Worm (Caenorhabditis elegans) whole organism, mixed stage, embryonic: ENCODE results near the gene C54C6.4.

Experiments used
- M03D4.4 ChIP-seq: sonication (generic microtip); optimal IDR thresholded peaks from 2 replicates; lab custom pipeline; 2017; ENCODE audit warnings: mild to moderate bottlenecking, missing genetic modification characterization, missing compliant biosample characterization
- bed-3 ChIP-seq: fragments of 200-800 bp; sonication (Bioruptor generic); optimal IDR thresholded peaks from 3 replicates; lab custom pipeline; 2018; ENCODE audit warnings: mild to moderate bottlenecking, missing genetic modification characterization, moderate library complexity, missing compliant biosample characterization
- blmp-1 ChIP-seq: fragments of 150-350 bp; optimal IDR thresholded peaks from 2 replicates; lab custom pipeline; 2014; ENCODE audit warnings: missing biosample characterization, missing genetic modification characterization
- ceh-39 ChIP-seq: fragments of 150-350 bp; optimal IDR thresholded peaks from 2 replicates; lab custom pipeline; 2014; ENCODE audit warnings: missing biosample characterization, missing genetic modification characterization
- ceh-43 ChIP-seq: fragments of 200-800 bp; sonication (Bioruptor generic); optimal IDR thresholded peaks from 2 replicates; lab custom pipeline; 2018; ENCODE audit warnings: mild to moderate bottlenecking, missing genetic modification characterization, moderate library complexity, missing compliant biosample characterization
- ceh-83 ChIP-seq: fragments of 200-800 bp; sonication (Bioruptor generic); optimal IDR thresholded peaks from 2 replicates; lab custom pipeline; 2018; ENCODE audit warnings: mild to moderate bottlenecking, missing genetic modification characterization, missing compliant biosample characterization
- ces-1 ChIP-seq: fragments of 150-350 bp; optimal IDR thresholded peaks from 2 replicates; lab custom pipeline; 2014; ENCODE audit warnings: missing biosample characterization, missing genetic modification reagents, missing genetic modification characterization
- cnd-1 ChIP-seq: fragments of 200-800 bp; sonication (Bioruptor generic); optimal IDR thresholded peaks from 2 replicates; lab custom pipeline; 2018; ENCODE audit warnings: mild to moderate bottlenecking, missing genetic modification characterization, missing compliant biosample characterization
- drap-1 ChIP-seq: fragments of 200-800 bp; sonication (Bioruptor generic); optimal IDR thresholded peaks from 3 replicates; lab custom pipeline; 2018; ENCODE audit warnings: mild to moderate bottlenecking, missing genetic modification characterization, missing compliant biosample characterization
- elt-3 ChIP-seq: fragments of 150-350 bp; optimal IDR thresholded peaks from 2 replicates; lab custom pipeline; 2014; ENCODE audit warnings: missing biosample characterization, missing genetic modification characterization
- ham-2 ChIP-seq: fragments of 200-800 bp; sonication (Bioruptor generic); optimal IDR thresholded peaks from 2 replicates; lab custom pipeline; 2018; ENCODE audit warnings: mild to moderate bottlenecking, missing genetic modification characterization, missing compliant biosample characterization
- hlh-1 ChIP-seq: fragments of 150-350 bp; optimal IDR thresholded peaks from 2 replicates; lab custom pipeline; 2014; ENCODE audit warnings: missing biosample characterization, missing genetic modification reagents, missing genetic modification characterization
- lin-13 ChIP-seq: fragments of 150-350 bp; optimal IDR thresholded peaks from 2 replicates; lab custom pipeline; 2014; ENCODE audit warnings: missing biosample characterization, missing genetic modification characterization
- lin-32 ChIP-seq: fragments of 200-800 bp; sonication (Bioruptor generic); optimal IDR thresholded peaks from 2 replicates; lab custom pipeline; 2018; ENCODE audit warnings: mild to moderate bottlenecking, missing genetic modification characterization, missing compliant biosample characterization
- lsy-2 ChIP-seq: fragments of 150-350 bp; optimal IDR thresholded peaks from 2 replicates; lab custom pipeline; 2014; ENCODE audit warnings: missing biosample characterization, missing genetic modification characterization
- mep-1 ChIP-seq: fragments of 150-350 bp; optimal IDR thresholded peaks from 2 replicates; lab custom pipeline; 2017; ENCODE audit warnings: missing biosample characterization, missing genetic modification reagents, missing genetic modification characterization, inconsistent platforms
- mls-2 ChIP-seq: sonication (generic microtip); optimal IDR thresholded peaks from 2 replicates; lab custom pipeline; 2016; ENCODE audit warnings: mild to moderate bottlenecking, missing genetic modification characterization, moderate library complexity, missing compliant biosample characterization
- nhr-12 ChIP-seq: fragments of 150-350 bp; optimal IDR thresholded peaks from 2 replicates; lab custom pipeline; 2014; ENCODE audit warnings: missing biosample characterization, missing genetic modification characterization
- nhr-2 ChIP-seq: fragments of 150-350 bp; optimal IDR thresholded peaks from 2 replicates; lab custom pipeline; 2014; ENCODE audit warnings: missing biosample characterization, missing genetic modification characterization
- nhr-237 ChIP-seq: fragments of 150-350 bp; optimal IDR thresholded peaks from 2 replicates; lab custom pipeline; 2014; ENCODE audit warnings: missing biosample characterization, missing genetic modification characterization
- nhr-28 ChIP-seq: fragments of 150-350 bp; optimal IDR thresholded peaks from 2 replicates; lab custom pipeline; 2014; ENCODE audit warnings: missing biosample characterization, missing genetic modification characterization
- nhr-76 ChIP-seq: sonication (generic microtip); optimal IDR thresholded peaks from 2 replicates; lab custom pipeline; 2017; ENCODE audit warnings: missing biosample characterization, missing genetic modification characterization
- sem-2 ChIP-seq: fragments of 200-800 bp; sonication (Bioruptor generic); optimal IDR thresholded peaks from 2 replicates; lab custom pipeline; 2018; ENCODE audit warnings: mild to moderate bottlenecking, missing genetic modification characterization, missing compliant biosample characterization
- snpc-4 ChIP-seq: fragments of 150-350 bp; optimal IDR thresholded peaks from 2 replicates; lab custom pipeline; 2014; ENCODE audit warnings: missing biosample characterization, missing genetic modification characterization
- sptf-1 ChIP-seq: sonication (generic microtip); optimal IDR thresholded peaks from 2 replicates; lab custom pipeline; 2017; ENCODE audit warnings: mild to moderate bottlenecking, missing genetic modification characterization, moderate library complexity, missing compliant biosample characterization
- tbx-8 ChIP-seq: fragments of 200-800 bp; sonication (Bioruptor generic); optimal IDR thresholded peaks from 2 replicates; lab custom pipeline; 2018; ENCODE audit warnings: mild to moderate bottlenecking, missing genetic modification characterization, moderate library complexity, missing compliant biosample characterization
- unc-62 ChIP-seq: fragments of 150-350 bp; optimal IDR thresholded peaks from 2 replicates; lab custom pipeline; 2014; ENCODE audit warnings: missing biosample characterization, missing genetic modification reagents, missing genetic modification characterization
- zip-8 ChIP-seq: fragments of 150-350 bp; optimal IDR thresholded peaks from 2 replicates; lab custom pipeline; 2014; ENCODE audit warnings: missing biosample characterization, missing genetic modification characterization
- ztf-11 ChIP-seq: fragments of 150-350 bp; optimal IDR thresholded peaks from 2 replicates; lab custom pipeline; 2014; ENCODE audit warnings: missing biosample characterization, missing genetic modification characterization

Gene C54C6.4

DNA sequence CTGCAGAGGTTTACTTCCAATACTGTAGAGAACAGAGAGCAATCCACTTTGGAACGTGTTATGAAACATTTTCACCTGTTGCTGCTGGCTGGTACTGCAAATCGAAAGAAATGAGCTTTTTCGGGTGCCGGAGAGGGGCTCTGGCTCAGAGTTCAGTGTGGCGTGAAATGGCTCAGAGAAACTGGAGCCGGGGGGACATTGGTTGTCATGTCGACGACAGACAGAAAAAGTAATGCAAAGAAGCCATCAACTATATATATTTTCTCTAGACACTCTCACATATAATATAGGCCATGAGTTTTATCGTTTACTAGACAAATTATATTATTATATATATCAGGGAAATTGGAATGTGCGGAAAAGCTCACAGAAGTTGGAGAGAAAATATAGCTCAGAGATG, 16.0 kb upstream of the C54C6.4 start, which contains the start of gene cfap-20:
TSS of gene cfap-20 (minus strand) at position 101 of the 400 bp plus-strand sequence.
- TF ChIP-seq blmp-1 (tag; lab: Kevin White, UChicago) (no peak), ham-2 (GFP tag; lab: Kevin White, UChicago) (no peak), nhr-237 (tag; lab: Kevin White, UChicago) (no peak), nhr-12 (tag; lab: Kevin White, UChicago) (no peak), ztf-11 (tag; lab: Kevin White, UChicago) (no peak), ceh-39 (tag; lab: Kevin White, UChicago) (no peak), snpc-4 (tag; lab: Kevin White, UChicago) (no peak), ceh-83 (no peak), mep-1 (no peak), ceh-43 (GFP tag; lab: Kevin White, UChicago) (no peak), nhr-28 (no peak), elt-3 (tag; lab: Kevin White, UChicago) (no peak), nhr-76 (tag; lab: Kevin White, UChicago) (no peak)

DNA sequence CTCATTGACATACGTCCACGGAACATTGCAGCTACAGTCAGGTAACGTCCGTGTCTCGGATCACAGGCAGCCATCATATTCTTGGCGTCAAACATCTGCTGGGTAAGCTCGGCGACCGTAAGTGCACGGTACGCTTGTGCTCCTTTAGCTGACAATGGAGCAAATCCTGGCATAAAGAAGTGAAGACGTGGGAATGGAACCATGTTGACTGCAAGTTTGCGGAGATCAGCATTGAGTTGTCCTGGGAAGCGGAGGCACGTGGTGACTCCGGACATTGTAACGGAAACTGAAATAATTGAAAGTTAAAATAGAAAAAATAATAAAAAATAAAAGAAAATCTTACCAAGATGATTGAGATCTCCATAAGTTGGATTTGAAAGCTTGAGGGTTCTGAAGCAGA, 13.9 kb upstream of the C54C6.4 start:
- TF ChIP-seq snpc-4 (tag; lab: Kevin White, UChicago) (no peak), mep-1 (no peak), nhr-2 (tag; lab: Kevin White, UChicago) (no peak), ham-2 (GFP tag; lab: Kevin White, UChicago) (no peak), unc-62 (no peak), bed-3 (GFP tag; lab: Kevin White, UChicago) (no peak), mls-2 (tag; lab: Kevin White, UChicago) (no peak)

DNA sequence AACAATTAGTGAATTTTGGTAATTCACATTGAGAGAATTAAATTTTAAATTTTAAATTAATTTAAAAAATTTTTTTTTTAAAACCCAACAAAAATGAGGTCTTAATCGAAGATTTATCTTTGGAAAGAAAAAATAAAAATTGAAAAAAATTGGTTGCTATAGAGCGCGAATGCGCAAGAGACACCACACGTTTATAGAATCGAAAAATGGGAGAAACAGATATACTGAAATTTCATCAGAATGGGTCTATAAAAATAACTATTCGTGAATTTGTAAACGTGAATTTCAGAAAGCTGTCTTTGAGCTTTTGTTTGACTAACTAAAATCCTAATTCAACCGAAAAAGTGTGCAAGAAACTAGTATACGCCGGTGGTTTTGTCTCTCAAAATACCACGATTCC, 13.0 kb upstream of the C54C6.4 start:
- peak; percentile 52 for TF ChIP-seq sptf-1 (tag; lab: Kevin White, UChicago)
- peak; percentile 22 for TF ChIP-seq ceh-39 (tag; lab: Kevin White, UChicago)
- TF ChIP-seq lsy-2 (tag; lab: Kevin White, UChicago), result peak; percentile 64
- TF ChIP-seq snpc-4 (tag; lab: Kevin White, UChicago), result no peak
- no peak for TF ChIP-seq lin-32
- TF ChIP-seq tbx-8 (GFP tag; lab: Kevin White, UChicago), result peak; percentile 56
- TF ChIP-seq mls-2 (tag; lab: Kevin White, UChicago), result no peak
- no peak for TF ChIP-seq cnd-1 (tag; lab: Kevin White, UChicago)
- peak; percentile 10 for TF ChIP-seq nhr-2 (tag; lab: Kevin White, UChicago)
- TF ChIP-seq nhr-28, result no peak
- peak; percentile 56 for TF ChIP-seq nhr-237 (tag; lab: Kevin White, UChicago)
- TF ChIP-seq mep-1, result peak; percentile 6

DNA sequence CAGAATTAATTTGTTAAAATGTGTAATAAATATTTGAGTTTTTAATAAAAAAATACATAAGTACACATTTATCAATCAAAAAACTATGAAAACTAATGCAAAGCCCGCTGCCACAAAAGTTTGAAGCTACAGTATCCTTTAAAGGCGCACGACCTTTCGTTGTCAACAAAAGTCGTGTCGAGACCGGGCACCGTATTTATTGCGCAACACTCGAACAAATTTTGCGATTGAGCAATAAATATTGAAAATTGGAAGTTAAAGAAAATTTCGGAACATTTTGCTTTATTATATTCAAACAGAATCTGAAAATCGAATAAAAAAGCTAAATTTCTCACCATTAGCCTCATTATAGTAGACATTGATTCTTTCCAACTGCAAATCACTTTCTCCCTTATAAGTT, 12.4 kb upstream of the C54C6.4 start:
- peak; percentile 92 for TF ChIP-seq zip-8 (tag; lab: Kevin White, UChicago)
- no peak for TF ChIP-seq ceh-43 (GFP tag; lab: Kevin White, UChicago)

DNA sequence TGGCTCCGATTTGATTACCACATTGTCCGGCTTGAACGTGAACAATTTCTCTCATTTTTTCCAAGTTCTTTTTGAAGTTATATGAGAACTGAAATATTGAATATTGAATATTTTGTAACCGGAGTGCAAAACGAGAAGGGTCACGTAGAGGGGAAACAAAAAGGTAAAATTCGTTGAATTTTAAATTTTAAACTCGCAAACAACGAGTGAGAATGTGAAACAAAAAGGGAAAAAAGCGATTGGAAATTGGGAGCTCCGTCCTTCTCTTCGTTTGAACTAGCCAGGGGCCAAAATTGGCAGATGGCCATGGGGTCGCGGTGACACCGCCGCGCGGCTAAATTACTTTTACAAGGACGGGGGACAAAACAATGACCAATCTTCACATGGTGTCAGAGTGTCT, 11.9 kb upstream of the C54C6.4 start, which contains the start of gene ben-1:
TSS of gene ben-1 (minus strand) at position 101 of the 400 bp plus-strand sequence.
- TF ChIP-seq cnd-1 (tag; lab: Kevin White, UChicago) (no peak), nhr-12 (tag; lab: Kevin White, UChicago) (no peak), ces-1 (GFP tag; lab: Kevin White, UChicago) (no peak), M03D4.4 (tag; lab: Kevin White, UChicago) (no peak), sem-2 (GFP tag; lab: Kevin White, UChicago) (no peak), lin-32 (no peak), nhr-237 (tag; lab: Kevin White, UChicago) (no peak), drap-1 (no peak), lsy-2 (tag; lab: Kevin White, UChicago) (no peak)
- TF ChIP-seq, all 35 proteins: peak for 0

DNA sequence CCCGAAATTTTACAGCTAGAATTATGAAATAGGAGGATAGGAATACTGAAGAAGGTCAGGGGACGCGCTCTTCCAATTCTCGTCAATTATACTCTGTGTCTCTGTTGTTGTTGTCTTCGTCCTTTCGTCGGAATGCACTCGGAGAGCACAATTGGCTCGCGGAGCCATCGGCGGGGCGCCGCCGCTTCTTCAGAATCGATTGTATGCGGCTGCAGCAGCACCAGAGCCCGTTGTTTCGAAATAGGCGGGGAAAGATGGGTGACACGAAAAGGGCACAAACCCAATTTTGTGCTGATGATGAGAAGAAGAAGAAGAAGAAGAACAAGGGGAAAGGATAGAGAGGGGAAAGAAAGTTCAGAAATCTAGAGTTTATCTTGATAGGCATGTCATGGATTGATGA, 11.3 kb upstream of the C54C6.4 start:
- TF ChIP-seq unc-62, result no peak
- TF ChIP-seq ces-1 (GFP tag; lab: Kevin White, UChicago), result peak; percentile 89

DNA sequence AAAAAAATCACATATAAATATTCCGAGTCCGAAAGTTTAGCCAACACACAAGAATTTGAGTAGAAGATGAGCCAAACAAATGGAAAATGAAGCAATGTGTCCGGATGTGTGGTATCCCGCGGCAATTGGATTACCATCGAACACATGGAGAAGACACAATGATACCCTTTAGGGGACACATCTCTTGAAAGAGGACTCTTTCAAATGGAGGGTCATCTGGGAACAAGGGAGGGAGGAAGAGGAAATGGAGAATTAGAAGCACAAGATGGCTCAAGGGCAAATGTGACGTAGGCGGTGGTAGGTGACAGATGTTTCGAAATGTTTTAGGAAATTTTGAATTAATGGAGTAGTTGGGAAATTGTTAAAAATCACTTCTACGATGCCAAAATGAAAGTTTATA, 10.4 kb upstream of the C54C6.4 start:
- TF ChIP-seq lin-32 (peak; percentile 48), mls-2 (tag; lab: Kevin White, UChicago) (no peak), lin-13 (tag; lab: Kevin White, UChicago) (no peak), hlh-1 (tag; lab: Kevin White, UChicago) (no peak), elt-3 (tag; lab: Kevin White, UChicago) (no peak), unc-62 (peak; percentile 56), cnd-1 (tag; lab: Kevin White, UChicago) (peak; percentile 83), ces-1 (GFP tag; lab: Kevin White, UChicago) (peak; percentile 98), mep-1 (no peak), zip-8 (tag; lab: Kevin White, UChicago) (no peak), blmp-1 (tag; lab: Kevin White, UChicago) (no peak)
